Fruit fly (Drosophila melanogaster) whole organism, pupa: ENCODE measurements around the gene Ced-12.

Source experiments
- CG12605 ChIP-seq: fragments of 200-800 bp; sonication (Bioruptor generic); IDR thresholded peaks from 2 replicates; pipeline ENCODE4 v1.3.6; 2022; ENCODE audit warnings: missing biosample characterization, missing genetic modification characterization
- CG34367 ChIP-seq: fragments of 200-800 bp; sonication (Bioruptor generic); optimal IDR thresholded peaks from 2 replicates; lab custom pipeline; 2018; ENCODE audit warnings: missing biosample characterization, mild to moderate bottlenecking, missing genetic modification characterization
- Pif1A ChIP-seq: fragments of 200-800 bp; sonication (Bioruptor generic); optimal IDR thresholded peaks from 3 replicates; lab custom pipeline; 2016; ENCODE audit warnings: missing biosample characterization, missing genetic modification characterization
- Pif1B ChIP-seq: fragments of 200-800 bp; sonication (Bioruptor generic); optimal IDR thresholded peaks from 3 replicates; lab custom pipeline; 2016; ENCODE audit warnings: missing biosample characterization, missing genetic modification characterization
- Snoo ChIP-seq: fragments of 200-800 bp; sonication (Bioruptor generic); optimal IDR thresholded peaks from 3 replicates; lab custom pipeline; 2017; ENCODE audit warnings: missing biosample characterization, mild to moderate bottlenecking, missing genetic modification characterization, inconsistent platforms
- rn ChIP-seq: fragments of 200-800 bp; sonication (Bioruptor generic); IDR thresholded peaks from 2 replicates; pipeline ENCODE4 v1.3.6; 2022; ENCODE audit warnings: missing biosample characterization, missing genetic modification characterization

DNA sequence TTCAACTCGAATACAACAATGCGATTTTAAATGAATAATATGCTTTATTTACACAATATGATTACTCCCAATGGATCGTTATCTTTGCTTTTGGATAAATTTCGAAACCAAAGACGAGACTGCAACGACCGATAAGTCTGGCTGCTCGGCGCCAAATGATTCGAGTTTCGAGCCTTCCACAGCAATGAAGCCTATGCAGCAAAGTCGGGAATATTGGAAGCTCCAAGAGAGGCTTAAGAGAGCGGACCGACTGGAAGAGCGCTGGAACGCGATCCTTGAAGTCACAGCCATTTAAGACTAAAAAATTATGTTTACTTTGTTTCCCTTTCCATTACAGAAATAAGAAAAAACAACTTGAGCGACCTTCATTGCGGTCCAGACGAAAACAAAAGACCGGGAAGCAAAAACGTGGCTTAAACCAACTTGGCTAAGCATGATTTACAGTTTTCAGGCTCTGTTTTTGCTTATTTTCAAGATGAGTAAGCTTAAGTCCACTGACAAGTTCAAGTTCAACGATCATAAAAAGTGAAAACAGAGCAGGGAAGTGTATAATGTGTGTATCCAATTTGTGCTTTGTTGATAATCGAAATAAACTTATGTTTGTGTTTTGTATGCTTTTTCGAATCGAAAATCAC lies 30.9 kb upstream of the Ced-12 start, which contains the start of gene firl:
- TF ChIP-seq Pif1B (GFP tag; lab: Kevin White, UChicago) (no peak), rn (GFP tag; lab: Robert Waterston, UW) (no peak), CG34367 (tag; lab: Kevin White, UChicago) (no peak), CG12605 (GFP tag; lab: Robert Waterston, UW) (no peak), Snoo (tag; lab: Kevin White, UChicago) (no peak), Pif1A (GFP tag; lab: Kevin White, UChicago) (no peak)
